Worm (Caenorhabditis elegans): Measurements from ENCODE around the gene F29B9.11.

Gene F29B9.11

DNA sequence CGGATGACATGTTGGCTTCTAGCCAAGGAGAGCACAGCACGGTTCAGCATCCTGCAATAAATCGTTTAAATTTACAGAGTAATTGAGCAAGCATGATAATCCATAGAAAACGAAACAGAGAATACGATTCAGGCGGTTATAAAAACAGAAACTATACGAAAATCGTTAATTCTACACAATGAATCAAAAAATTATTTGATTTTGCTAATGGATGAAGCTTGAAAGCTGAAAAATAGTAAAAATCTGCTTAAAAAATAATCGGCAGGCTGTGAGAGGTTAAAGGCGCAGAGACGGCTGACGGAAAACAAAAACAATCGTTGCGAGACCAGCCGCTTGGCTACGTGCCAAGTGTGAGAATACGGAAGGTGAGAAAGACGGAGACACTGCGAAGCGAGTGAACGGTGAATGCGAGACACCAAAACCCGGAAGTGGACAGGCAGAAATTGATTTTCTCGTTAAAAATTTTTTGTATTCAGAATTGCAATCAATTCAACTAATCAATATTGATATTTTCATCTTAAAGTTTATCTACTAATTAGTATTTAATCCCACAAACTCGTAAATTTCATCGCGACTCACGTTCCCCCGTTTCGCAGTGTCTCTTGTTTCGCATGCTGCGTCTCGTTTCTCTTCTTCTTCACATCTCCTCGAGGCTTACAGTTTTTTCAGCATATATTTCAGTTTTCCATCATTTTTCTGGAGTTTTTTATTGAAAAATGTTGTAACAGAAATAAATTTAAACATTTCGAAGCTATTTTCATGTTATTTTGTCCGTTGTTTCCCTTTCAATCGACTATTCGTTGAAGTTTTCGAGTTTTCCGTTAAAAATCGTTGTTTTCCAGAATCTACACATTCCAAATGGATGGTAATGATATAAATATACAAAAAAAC, at the start of gene F29B9.11, which contains the start of gene jmjd-1.2:
TSS of gene F29B9.11 (minus strand) at position 51 of the 891 bp plus-strand sequence.
TSS of gene jmjd-1.2 (plus strand) at position 841 of the 891 bp plus-strand sequence.
- TF ChIP-seq sptf-2 (GFP tag; optimal IDR thresholded peaks at IDR 0.05) (no peak), C06A6.2 (GFP tag; conservative IDR thresholded peaks at IDR 0.05) (peak; percentile 77), ztf-3 (GFP tag; optimal IDR thresholded peaks at IDR 0.05) (peak; percentile 28), madf-10 (tag; optimal IDR thresholded peaks at IDR 0.05) (peak; percentile 86), hmg-20 (GFP tag; IDR thresholded peaks at IDR 0.05) (no peak), nfyb-1 (GFP tag; IDR thresholded peaks at IDR 0.05) (peak; percentile 89), mes-4 (tag; optimal IDR thresholded peaks at IDR 0.05) (no peak), ztf-25 (GFP tag; IDR thresholded peaks at IDR 0.05) (0 out of 2 replicates have a peak, but pooled peaks have one; percentile 30), ztf-28 (GFP tag; IDR thresholded peaks at IDR 0.05) (peak; percentile 88; the same call in 1 of the 2 replicates), lin-40 (tag; optimal IDR thresholded peaks at IDR 0.05) (peak; percentile 92), F49E8.2 (tag; optimal IDR thresholded peaks at IDR 0.05; ENCODE audit: insufficient read depth) (peak; percentile 26), F22D6.2 (tag; optimal IDR thresholded peaks at IDR 0.05) (peak; percentile 68), nhr-120 (GFP tag; IDR thresholded peaks at IDR 0.05) (no peak), athp-1 (tag; optimal IDR thresholded peaks at IDR 0.05) (peak; percentile 88), ceh-100 (GFP tag; IDR thresholded peaks at IDR 0.05) (peak; percentile 99), nhr-80 (tag; optimal IDR thresholded peaks at IDR 0.05) (peak; percentile 68), tbx-9 (tag; optimal IDR thresholded peaks at IDR 0.05; ENCODE audit: borderline replicate concordance) (no peak), ceh-58 (GFP tag; IDR thresholded peaks at IDR 0.05) (no peak), F57A8.1 (GFP tag; optimal IDR thresholded peaks at IDR 0.05) (no peak), attf-3 (GFP tag; conservative IDR thresholded peaks at IDR 0.05) (peak; percentile 73), fkh-3 (tag; optimal IDR thresholded peaks at IDR 0.05) (no peak), mxl-1 (tag; optimal IDR thresholded peaks at IDR 0.05) (no peak), egl-44 (GFP tag; IDR thresholded peaks at IDR 0.05) (peak; percentile 61; the same call in 1 of the 2 replicates), lsl-1 (GFP tag; optimal IDR thresholded peaks at IDR 0.05) (peak; percentile 85), Y53G8AR.9 (GFP tag; conservative IDR thresholded peaks at IDR 0.05) (peak; percentile 89), nhr-27 (tag; optimal IDR thresholded peaks at IDR 0.05) (no peak), lsy-27 (tag; optimal IDR thresholded peaks at IDR 0.05; ENCODE audit: borderline replicate concordance, insufficient read depth) (no peak), nfya-2 (GFP tag; IDR thresholded peaks at IDR 0.05) (no peak), tlf-1 (GFP tag; optimal IDR thresholded peaks at IDR 0.05) (peak; percentile 86), nfya-1 (tag; optimal IDR thresholded peaks at IDR 0.05; ENCODE audit: borderline replicate concordance, insufficient read depth) (no peak), egl-18 (GFP tag; IDR thresholded peaks at IDR 0.05) (no peak), hsf-1 (GFP tag; IDR thresholded peaks at IDR 0.05) (peak; percentile 75), B0261.1 (tag; optimal IDR thresholded peaks at IDR 0.05) (peak; percentile 13), pha-4 (tag; optimal IDR thresholded peaks at IDR 0.05) (no peak), attf-6 (GFP tag; IDR thresholded peaks at IDR 0.05) (no peak), ccch-3 (GFP tag; optimal IDR thresholded peaks at IDR 0.05) (no peak), ZK185.1 (tag; optimal IDR thresholded peaks at IDR 0.05; ENCODE audit: poor library complexity, severe bottlenecking) (peak; percentile 44), aptf-3 (GFP tag; IDR thresholded peaks at IDR 0.05) (no peak), lin-35 (GFP tag; optimal IDR thresholded peaks at IDR 0.05) (peak in 1 of 3 experiments; percentile 67), T26A5.8 (tag; optimal IDR thresholded peaks at IDR 0.05) (no peak), Y56A3A.18 (GFP tag; IDR thresholded peaks at IDR 0.05) (no peak), attf-5 (GFP tag; optimal IDR thresholded peaks at IDR 0.05) (peak; percentile 98), let-526 (GFP tag; IDR thresholded peaks at IDR 0.05) (peak; percentile 46; the same call in 1 of the 2 replicates), ztf-6 (GFP tag; IDR thresholded peaks at IDR 0.05) (no peak), Y67H2A.10 (GFP tag; conservative IDR thresholded peaks at IDR 0.05) (0 out of 2 replicates have a peak, but pooled peaks have one; percentile 36), him-1 (tag; optimal IDR thresholded peaks at IDR 0.05) (no peak)

Measured in whole organism, young adult.